Worm (Caenorhabditis elegans) whole organism, midembryonic: Measurements from ENCODE around the gene srt-55.

ENCODE experiments used
- T22C8.4 ChIP-seq: fragments of 200-800 bp; sonication (Bioruptor generic); IDR thresholded peaks from 2 replicates; pipeline ENCODE4 v1.3.6; 2022; ENCODE audit warnings: missing genetic modification characterization, missing compliant biosample characterization
- cog-1 ChIP-seq: sonication (generic microtip); optimal IDR thresholded peaks from 2 replicates; lab custom pipeline; 2016; ENCODE audit warnings: missing genetic modification characterization, missing compliant biosample characterization
- flt-1 ChIP-seq: fragments of 200-800 bp; sonication (Bioruptor generic); IDR thresholded peaks from 2 replicates; pipeline ENCODE4 v1.3.6; 2022; ENCODE audit warnings: missing genetic modification characterization, missing compliant biosample characterization
- klf-2 ChIP-seq: fragments of 200-800 bp; sonication (Bioruptor generic); conservative IDR thresholded peaks from 2 replicates; pipeline ENCODE4 v1.3.6; 2022; ENCODE audit warnings: missing genetic modification reagents, missing genetic modification characterization, missing compliant biosample characterization
- med-1 ChIP-seq: sonication (generic microtip); optimal IDR thresholded peaks from 2 replicates; lab custom pipeline; 2017; ENCODE audit warnings: missing genetic modification characterization, mild to moderate bottlenecking, missing compliant biosample characterization, antibody characterized with exemption, missing genetic modification reagents; ENCODE audit not compliant: insufficient read depth
- ref-1 ChIP-seq: fragments of 200-800 bp; sonication (Bioruptor generic); conservative IDR thresholded peaks from 2 replicates; pipeline ENCODE4 v1.3.6; 2022; ENCODE audit warnings: missing genetic modification reagents, missing genetic modification characterization, missing compliant biosample characterization
- tab-1 ChIP-seq: fragments of 200-800 bp; sonication (Bioruptor generic); IDR thresholded peaks from 2 replicates; pipeline ENCODE4 v1.3.6; 2022; ENCODE audit warnings: missing genetic modification characterization, missing compliant biosample characterization
- ztf-23 ChIP-seq: fragments of 200-800 bp; sonication (Bioruptor generic); IDR thresholded peaks from 2 replicates; pipeline ENCODE4 v1.3.6; 2022; ENCODE audit warnings: missing genetic modification reagents, missing genetic modification characterization, missing compliant biosample characterization
- ztf-29 ChIP-seq: fragments of 200-800 bp; sonication (Bioruptor generic); IDR thresholded peaks from 2 replicates; pipeline ENCODE4 v1.3.6; 2022; ENCODE audit warnings: missing genetic modification reagents, missing genetic modification characterization, missing compliant biosample characterization

Gene srt-55

ce11 chrIII:10132495-10133450 is 26.5 kb upstream of the srt-55 start:
- TF ChIP-seq T22C8.4 (GFP tag; lab: Robert Waterston, UW) (no peak), ztf-23 (GFP tag; lab: Robert Waterston, UW) (no peak), ref-1 (GFP tag; lab: Robert Waterston, UW) (no peak), tab-1 (GFP tag; lab: Robert Waterston, UW) (no peak), ztf-29 (GFP tag; lab: Robert Waterston, UW) (no peak), cog-1 (tag; lab: Kevin White, UChicago) (no peak), klf-2 (no peak), med-1 (GFP tag; lab: Kevin White, UChicago) (no peak), flt-1 (GFP tag; lab: Robert Waterston, UW) (no peak)

ce11 chrIII:10126375-10126774 is 20.1 kb upstream of the srt-55 start:
- TF ChIP-seq med-1 (GFP tag; lab: Kevin White, UChicago) (no peak), ztf-29 (GFP tag; lab: Robert Waterston, UW) (no peak), tab-1 (GFP tag; lab: Robert Waterston, UW) (no peak), ztf-23 (GFP tag; lab: Robert Waterston, UW) (no peak), T22C8.4 (GFP tag; lab: Robert Waterston, UW) (no peak)

DNA sequence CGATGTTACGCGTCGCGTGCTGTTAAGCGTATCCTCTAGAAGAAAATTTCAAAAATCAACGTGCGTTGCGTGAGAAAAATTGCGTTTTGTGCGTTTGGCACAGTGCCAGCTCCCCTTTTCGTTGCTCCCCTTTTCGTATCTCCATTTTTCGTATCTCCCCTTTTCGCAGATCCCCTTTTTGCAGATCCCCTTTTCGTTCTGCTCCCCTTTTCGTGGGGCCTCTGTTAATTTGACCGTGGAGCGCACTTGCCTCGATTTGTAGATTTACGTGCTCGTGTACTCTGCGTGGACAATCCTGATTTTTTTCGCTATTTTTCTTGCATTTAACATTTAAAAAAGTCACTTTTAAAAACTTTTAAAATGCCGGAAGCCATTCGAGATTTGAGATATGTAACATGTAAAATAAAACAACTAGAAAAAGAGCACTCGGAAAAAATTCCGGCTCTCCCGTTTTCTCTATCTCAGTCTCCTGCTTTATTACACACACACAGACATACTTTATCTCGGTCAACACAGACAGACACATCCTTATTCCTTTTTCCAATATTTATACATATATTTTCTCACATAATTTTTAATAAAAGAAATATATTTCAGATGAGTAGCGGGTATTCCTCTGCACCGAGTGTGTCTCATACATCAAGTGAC is 17.4 kb upstream of the srt-55 start, which contains the start of gene ttll-4:
Gene ttll-4 (plus strand): TSS at position 598 of the 648 bp plus-strand sequence.
- TF ChIP-seq ztf-29 (GFP tag; lab: Robert Waterston, UW): 0 out of 2 replicates have a peak, but pooled peaks have one; percentile 27
- TF ChIP-seq ref-1 (GFP tag; lab: Robert Waterston, UW): no peak
- TF ChIP-seq cog-1 (tag; lab: Kevin White, UChicago): peak; percentile 42
- peak; percentile 56; the same call in 1 of the 2 replicates for TF ChIP-seq T22C8.4 (GFP tag; lab: Robert Waterston, UW)
- peak; percentile 85 for TF ChIP-seq klf-2
- peak; percentile 89 for TF ChIP-seq flt-1 (GFP tag; lab: Robert Waterston, UW)
- peak; percentile 86 for TF ChIP-seq ztf-23 (GFP tag; lab: Robert Waterston, UW)
- no peak for TF ChIP-seq med-1 (GFP tag; lab: Kevin White, UChicago)
- TF ChIP-seq tab-1 (GFP tag; lab: Robert Waterston, UW): peak; percentile 58; the same call in 1 of the 2 replicates

ce11 chrIII:10120076-10120831 is 14.0 kb upstream of the srt-55 start, which contains the start of the genes gtf-2H3 and ham-3:
TSS of gene gtf-2H3 (minus strand) at chrIII:10120148.
TSS of gene ham-3 (plus strand) at chrIII:10120781.
- TF ChIP-seq tab-1 (GFP tag; lab: Robert Waterston, UW) (no peak), med-1 (GFP tag; lab: Kevin White, UChicago) (no peak), T22C8.4 (GFP tag; lab: Robert Waterston, UW) (peak; percentile 89), klf-2 (no peak), flt-1 (GFP tag; lab: Robert Waterston, UW) (no peak), ref-1 (GFP tag; lab: Robert Waterston, UW) (no peak), ztf-23 (GFP tag; lab: Robert Waterston, UW) (no peak)

- TF ChIP-seq tab-1 (GFP tag; lab: Robert Waterston, UW) (no peak), klf-2 (no peak), T22C8.4 (GFP tag; lab: Robert Waterston, UW) (no peak)
Measured at ce11 chrIII:10118818-10119217, 12.5 kb upstream of the srt-55 start, which contains the start of gene ZK1128.3. TSS of gene ZK1128.3 (minus strand) at chrIII:10118918.

ce11 chrIII:10114662-10115061 is 8.4 kb upstream of the srt-55 start, which contains the start of the genes ZK1128.1 and mett-10:
TSS of gene ZK1128.1 (minus strand) at chrIII:10114760.
TSS of gene mett-10 (plus strand) at chrIII:10115036.
- TF ChIP-seq klf-2: no peak
- TF ChIP-seq T22C8.4 (GFP tag; lab: Robert Waterston, UW): no peak
- TF ChIP-seq tab-1 (GFP tag; lab: Robert Waterston, UW): no peak
- TF ChIP-seq med-1 (GFP tag; lab: Kevin White, UChicago): no peak
- TF ChIP-seq ztf-29 (GFP tag; lab: Robert Waterston, UW): no peak
- no peak for TF ChIP-seq ref-1 (GFP tag; lab: Robert Waterston, UW)
- TF ChIP-seq cog-1 (tag; lab: Kevin White, UChicago): no peak
- no peak for TF ChIP-seq flt-1 (GFP tag; lab: Robert Waterston, UW)
- no peak for TF ChIP-seq ztf-23 (GFP tag; lab: Robert Waterston, UW)

DNA sequence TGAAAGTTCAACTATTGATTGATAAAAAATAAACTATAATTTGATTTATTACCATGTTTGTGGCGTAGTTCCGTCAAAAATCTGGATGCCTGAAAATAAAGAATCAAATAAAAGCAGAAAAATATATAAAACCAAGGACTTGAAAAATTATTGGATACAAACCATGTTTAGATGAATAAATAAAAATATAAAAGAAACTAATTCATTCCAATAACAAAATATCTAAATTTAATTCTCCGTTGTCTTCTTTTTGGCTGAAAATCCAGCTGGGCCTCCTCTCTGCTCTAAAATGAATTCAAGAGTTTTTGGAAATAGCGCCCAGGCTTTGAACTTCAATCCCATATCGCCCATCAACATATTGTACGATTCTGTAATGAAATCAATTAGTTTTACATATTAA is 6.7 kb upstream of the srt-55 start, which contains the start of gene vps-29:
Gene vps-29 (minus strand): TSS at position 101 of the 400 bp plus-strand sequence.
- no peak for TF ChIP-seq flt-1 (GFP tag; lab: Robert Waterston, UW)
- no peak for TF ChIP-seq T22C8.4 (GFP tag; lab: Robert Waterston, UW)
- no peak for TF ChIP-seq ztf-23 (GFP tag; lab: Robert Waterston, UW)
- no peak for TF ChIP-seq ref-1 (GFP tag; lab: Robert Waterston, UW)
- no peak for TF ChIP-seq med-1 (GFP tag; lab: Kevin White, UChicago)
- TF ChIP-seq ztf-29 (GFP tag; lab: Robert Waterston, UW): no peak
- TF ChIP-seq cog-1 (tag; lab: Kevin White, UChicago): no peak
- no peak for TF ChIP-seq klf-2
- no peak for TF ChIP-seq tab-1 (GFP tag; lab: Robert Waterston, UW)

- TF ChIP-seq tab-1 (GFP tag; lab: Robert Waterston, UW): no peak
- no peak for TF ChIP-seq ref-1 (GFP tag; lab: Robert Waterston, UW)
- TF ChIP-seq cog-1 (tag; lab: Kevin White, UChicago): no peak
- no peak for TF ChIP-seq flt-1 (GFP tag; lab: Robert Waterston, UW)
- no peak for TF ChIP-seq T22C8.4 (GFP tag; lab: Robert Waterston, UW)
- no peak for TF ChIP-seq ztf-29 (GFP tag; lab: Robert Waterston, UW)
- TF ChIP-seq med-1 (GFP tag; lab: Kevin White, UChicago): no peak
- no peak for TF ChIP-seq ztf-23 (GFP tag; lab: Robert Waterston, UW)
- TF ChIP-seq klf-2: no peak
Measured at ce11 chrIII:10108995-10109394, 2.7 kb upstream of the srt-55 start, which contains the start of gene T16H12.9. TSS of gene T16H12.9 (plus strand) at chrIII:10109295.
